Worm (Caenorhabditis elegans) whole organism, L1 larva: Measurements from ENCODE around the gene T05E12.8.

Source experiments
- C16A3.4 ChIP-seq: fragments of 150-350 bp; optimal IDR thresholded peaks from 2 replicates; lab custom pipeline; 2014; ENCODE audit warnings: missing biosample characterization, missing genetic modification characterization
- Y116A8C.19 ChIP-seq: sonication (generic microtip); optimal IDR thresholded peaks from 2 replicates; lab custom pipeline; 2016; ENCODE audit warnings: missing compliant biosample characterization, missing genetic modification characterization, borderline replicate concordance
- aha-1 ChIP-seq: fragments of 150-350 bp; optimal IDR thresholded peaks from 2 replicates; lab custom pipeline; 2014; ENCODE audit warnings: missing biosample characterization, missing genetic modification characterization
- alr-1 ChIP-seq: fragments of 200-800 bp; sonication (Bioruptor generic); optimal IDR thresholded peaks from 2 replicates; lab custom pipeline; 2018; ENCODE audit warnings: borderline replicate concordance, mild to moderate bottlenecking, missing genetic modification characterization, missing compliant biosample characterization
- ama-1 ChIP-seq: fragments of 150-350 bp; optimal IDR thresholded peaks from 2 replicates; lab custom pipeline; 2014
- ceh-8 ChIP-seq: fragments of 200-800 bp; sonication (Bioruptor generic); optimal IDR thresholded peaks from 2 replicates; lab custom pipeline; 2018; ENCODE audit warnings: mild to moderate bottlenecking, missing genetic modification characterization, moderate library complexity, missing compliant biosample characterization
- ceh-82 ChIP-seq, 3 experiments: fragments of 150-350 bp in 1 of 3; sonication (generic microtip) in 2 of 3; optimal IDR thresholded peaks; 2 replicates each; lab custom pipeline; 2014 to 2017; ENCODE audit warnings: missing biosample characterization in 3 of 3, missing genetic modification characterization in 3 of 3
- dpl-1 ChIP-seq, 3 experiments: fragments of 150-350 bp in 2 of 3; sonication (generic microtip) in 1 of 3; optimal IDR thresholded peaks; 2 replicates each; lab custom pipeline; 2014 to 2017; ENCODE audit warnings: missing biosample characterization in 3 of 3, missing genetic modification characterization in 3 of 3, missing genetic modification reagents in 3 of 3
- dsc-1 ChIP-seq: sonication (generic microtip); optimal IDR thresholded peaks from 2 replicates; lab custom pipeline; 2016; ENCODE audit warnings: mild to moderate bottlenecking, missing genetic modification characterization, missing compliant biosample characterization
- efl-1 ChIP-seq, 4 experiments: fragments of 150-350 bp; optimal IDR thresholded peaks in 3 of 4; peaks in 1 of 4; 1 replicate in 1 of 4; 2 replicates in 3 of 4; lab custom pipeline; 2014; ENCODE audit warnings: missing biosample characterization in 2 of 4, missing genetic modification characterization in 2 of 4, missing genetic modification reagents in 2 of 4
- elt-2 ChIP-seq: sonication (generic microtip); optimal IDR thresholded peaks from 2 replicates; lab custom pipeline; 2016; ENCODE audit warnings: missing genetic modification characterization, mild to moderate bottlenecking, inconsistent platforms, missing compliant biosample characterization, missing genetic modification reagents
- ets-5 ChIP-seq: fragments of 200-800 bp; sonication (Bioruptor generic); IDR thresholded peaks from 2 replicates; pipeline ENCODE4 v1.3.6; 2022; ENCODE audit warnings: missing genetic modification characterization, missing compliant biosample characterization
- fkh-8 ChIP-seq: sonication (generic microtip); optimal IDR thresholded peaks from 2 replicates; lab custom pipeline; 2016; ENCODE audit warnings: mild to moderate bottlenecking, missing genetic modification characterization, missing compliant biosample characterization
- fos-1 ChIP-seq: fragments of 150-350 bp; optimal IDR thresholded peaks from 2 replicates; lab custom pipeline; 2014; ENCODE audit warnings: missing biosample characterization, missing genetic modification characterization
- hlh-4 ChIP-seq: sonication (generic microtip); optimal IDR thresholded peaks from 2 replicates; lab custom pipeline; 2016; ENCODE audit warnings: mild to moderate bottlenecking, missing genetic modification characterization, missing compliant biosample characterization
- hpl-2 ChIP-seq: fragments of 150-350 bp; optimal IDR thresholded peaks from 2 replicates; lab custom pipeline; 2014; ENCODE audit warnings: missing biosample characterization, missing genetic modification reagents, missing genetic modification characterization
- jun-1 ChIP-seq: fragments of 150-350 bp; optimal IDR thresholded peaks from 2 replicates; lab custom pipeline; 2014; ENCODE audit warnings: missing biosample characterization, missing genetic modification reagents, missing genetic modification characterization
- lin-13 ChIP-seq: fragments of 150-350 bp; optimal IDR thresholded peaks from 2 replicates; lab custom pipeline; 2014; ENCODE audit warnings: missing biosample characterization, missing genetic modification reagents, missing genetic modification characterization
- lin-15B ChIP-seq: fragments of 150-350 bp; sonication (generic microtip); optimal IDR thresholded peaks from 3 replicates; lab custom pipeline; 2014; ENCODE audit warnings: missing biosample characterization, missing genetic modification characterization
- lin-35 ChIP-seq, 2 experiments: fragments of 150-350 bp; optimal IDR thresholded peaks; 2 replicates each; lab custom pipeline; 2014; ENCODE audit warnings: missing biosample characterization in 2 of 2, missing genetic modification characterization in 2 of 2, missing genetic modification reagents in 2 of 2
- lin-39 ChIP-seq: fragments of 150-350 bp; optimal IDR thresholded peaks from 2 replicates; lab custom pipeline; 2014; ENCODE audit warnings: missing biosample characterization, missing genetic modification reagents, missing genetic modification characterization
- nhr-47 ChIP-seq: sonication (generic microtip); optimal IDR thresholded peaks from 2 replicates; lab custom pipeline; 2016; ENCODE audit warnings: mild to moderate bottlenecking, missing genetic modification characterization, moderate library complexity, missing compliant biosample characterization
- nhr-77 ChIP-seq: fragments of 150-350 bp; optimal IDR thresholded peaks from 2 replicates; lab custom pipeline; 2014; ENCODE audit warnings: missing biosample characterization, missing genetic modification characterization
- nhr-84 ChIP-seq: sonication (generic microtip); optimal IDR thresholded peaks from 2 replicates; lab custom pipeline; 2017; ENCODE audit warnings: missing biosample characterization, missing genetic modification characterization
- pag-3 ChIP-seq: sonication (generic microtip); optimal IDR thresholded peaks from 2 replicates; lab custom pipeline; 2017; ENCODE audit warnings: missing genetic modification characterization, mild to moderate bottlenecking, missing compliant biosample characterization, antibody characterized with exemption, borderline replicate concordance; ENCODE audit not compliant: insufficient read depth
- pax-3 ChIP-seq: fragments of 200-800 bp; sonication (Bioruptor generic); optimal IDR thresholded peaks from 2 replicates; lab custom pipeline; 2018; ENCODE audit warnings: mild to moderate bottlenecking, missing genetic modification characterization, moderate library complexity, missing compliant biosample characterization
- pqm-1 ChIP-seq: sonication (generic microtip); optimal IDR thresholded peaks from 3 replicates; lab custom pipeline; 2017; ENCODE audit warnings: missing biosample characterization, missing genetic modification characterization
- snpc-4 ChIP-seq: fragments of 150-350 bp; optimal IDR thresholded peaks from 2 replicates; lab custom pipeline; 2014; ENCODE audit warnings: missing biosample characterization, missing genetic modification characterization
- sox-4 ChIP-seq: sonication (generic microtip); optimal IDR thresholded peaks from 2 replicates; lab custom pipeline; 2016; ENCODE audit warnings: missing genetic modification characterization, missing compliant biosample characterization
- sptf-1 ChIP-seq: fragments of 150-350 bp; optimal IDR thresholded peaks from 2 replicates; lab custom pipeline; 2014; ENCODE audit warnings: missing biosample characterization, missing genetic modification characterization
- tlp-1 ChIP-seq: fragments of 150-350 bp; optimal IDR thresholded peaks from 2 replicates; lab custom pipeline; 2014; ENCODE audit warnings: missing biosample characterization, missing genetic modification characterization
- unc-130 ChIP-seq: fragments of 150-350 bp; optimal IDR thresholded peaks from 2 replicates; lab custom pipeline; 2017; ENCODE audit warnings: missing biosample characterization, missing genetic modification characterization, inconsistent platforms
- vab-15 ChIP-seq: sonication (generic microtip); optimal IDR thresholded peaks from 2 replicates; lab custom pipeline; 2017; ENCODE audit warnings: missing genotype, mild to moderate bottlenecking, missing genetic modification characterization, missing compliant biosample characterization
- xbp-1 ChIP-seq: sonication (generic microtip); optimal IDR thresholded peaks from 2 replicates; lab custom pipeline; 2016; ENCODE audit warnings: missing genetic modification characterization, missing compliant biosample characterization

T05E12.8 gene

ce11 chrV:17042263-17042662, 26.7 kb upstream of the T05E12.8 start, which contains the start of gene hpo-33:
Gene hpo-33, plus strand, starts transcription at chrV:17042563.
- TF ChIP-seq hpl-2 (GFP tag; lab: Kevin White, UChicago) (no peak), efl-1 (optimal IDR thresholded peaks at IDR 0.05; lab: Kevin White, UChicago) (no peak), efl-1 (GFP tag; optimal IDR thresholded peaks at IDR 0.05 in 1 of 2; lab: Kevin White, UChicago) (peak in 1 of 2 experiments; percentile 44), ceh-82 (tag; optimal IDR thresholded peaks at IDR 0.05; lab: Kevin White, UChicago) (no peak), nhr-84 (tag; lab: Kevin White, UChicago) (no peak), dsc-1 (tag; lab: Kevin White, UChicago) (no peak), pax-3 (no peak)

DNA sequence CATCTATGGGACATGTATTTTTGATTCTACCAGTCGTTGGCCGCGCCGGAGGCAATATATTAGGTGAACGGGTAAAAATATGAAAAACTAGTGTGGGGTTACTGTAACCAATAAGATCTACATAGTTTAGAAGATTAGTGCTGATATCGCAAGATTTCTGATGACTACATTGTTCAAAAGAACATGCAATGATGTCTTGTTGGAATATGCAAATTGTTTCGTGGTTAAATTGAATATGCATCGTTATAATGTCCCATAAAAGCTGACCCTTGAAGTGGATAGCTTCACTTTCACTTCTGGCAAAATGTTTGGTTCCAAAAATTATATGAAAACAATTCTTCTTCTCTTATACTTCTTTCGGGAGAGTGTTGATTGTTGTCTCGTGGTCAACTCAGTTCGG, 24.4 kb upstream of the T05E12.8 start, which contains the start of gene F28B1.2:
TSS of gene F28B1.2 (plus strand) at position 301 of the 400 bp plus-strand sequence.
- no peak for TF ChIP-seq C16A3.4 (tag; lab: Kevin White, UChicago)
- TF ChIP-seq efl-1 (optimal IDR thresholded peaks at IDR 0.05; lab: Kevin White, UChicago), result no peak
- peak in 1 of 2 experiments; percentile 48 for TF ChIP-seq efl-1 (GFP tag; optimal IDR thresholded peaks at IDR 0.05 in 1 of 2; lab: Kevin White, UChicago)

DNA sequence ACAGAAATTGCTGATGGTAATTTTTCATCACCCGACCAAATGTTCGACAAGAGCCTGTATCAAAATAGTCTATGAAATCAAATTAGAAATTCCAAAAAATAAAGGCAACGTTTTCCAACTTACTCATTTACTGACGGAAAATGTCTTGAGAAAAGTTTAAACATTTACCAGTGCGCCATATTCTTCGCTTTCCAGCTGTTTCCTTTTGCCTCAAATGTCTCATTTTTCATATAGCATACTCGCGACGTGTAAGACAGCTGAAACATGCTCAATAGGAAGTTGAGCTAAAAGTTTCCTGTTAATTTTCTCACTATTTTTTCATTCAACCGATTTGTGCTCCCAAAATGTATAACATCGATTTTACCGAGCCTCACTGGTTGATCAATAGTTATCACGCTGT, 9.0 kb upstream of the T05E12.8 start, which contains the start of gene sri-66:
TSS of gene sri-66 (plus strand) at position 301 of the 400 bp plus-strand sequence.
- no peak for TF ChIP-seq C16A3.4 (tag; lab: Kevin White, UChicago)
- TF ChIP-seq nhr-47 (tag; lab: Kevin White, UChicago), result no peak
- TF ChIP-seq lin-39 (tag; lab: Kevin White, UChicago), result no peak
- TF ChIP-seq sox-4, result no peak
- TF ChIP-seq Y116A8C.19, result no peak
- no peak for TF ChIP-seq ama-1 (lab: Kevin White, UChicago)
- TF ChIP-seq tlp-1, result no peak
- no peak for TF ChIP-seq lin-13
- no peak for TF ChIP-seq dsc-1 (tag; lab: Kevin White, UChicago)
- no peak for TF ChIP-seq xbp-1 (tag; lab: Kevin White, UChicago)
- no peak for TF ChIP-seq snpc-4 (tag; lab: Kevin White, UChicago)
- TF ChIP-seq aha-1 (tag; lab: Kevin White, UChicago), result no peak
- no peak for TF ChIP-seq ets-5 (GFP tag; lab: Robert Waterston, UW)
- no peak for TF ChIP-seq jun-1 (tag; lab: Kevin White, UChicago)
- no peak for TF ChIP-seq elt-2 (tag; lab: Kevin White, UChicago)
- no peak for TF ChIP-seq sptf-1 (tag; lab: Kevin White, UChicago)
- TF ChIP-seq lin-35 (GFP tag; optimal IDR thresholded peaks at IDR 0.05; lab: Kevin White, UChicago), result no peak
- TF ChIP-seq vab-15 (tag; lab: Kevin White, UChicago), result no peak
- no peak for TF ChIP-seq ceh-8 (GFP tag; lab: Kevin White, UChicago)
- no peak for TF ChIP-seq pag-3 (tag; lab: Kevin White, UChicago)
- TF ChIP-seq, all 84 proteins: peak for 0

DNA sequence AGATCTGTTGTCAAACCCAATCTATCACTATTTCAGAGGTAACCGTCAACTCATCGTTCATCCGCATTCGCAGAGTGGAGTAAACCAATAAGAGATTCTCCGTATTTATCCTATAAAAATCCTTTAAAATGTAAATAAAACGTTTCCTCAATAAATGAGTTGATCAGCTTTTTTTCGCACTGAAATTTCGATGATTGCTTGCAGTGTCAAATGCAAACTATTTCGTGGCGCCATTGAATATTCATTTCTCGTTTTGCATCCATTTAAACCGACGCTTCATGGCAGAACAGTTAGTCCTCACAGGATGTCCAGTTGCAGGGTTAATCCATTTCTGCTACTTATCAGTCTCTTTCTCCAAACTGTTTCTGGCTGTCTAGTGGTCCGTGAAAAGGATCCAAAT, 7.4 kb upstream of the T05E12.8 start, which contains the start of gene F28B1.9:
TSS of gene F28B1.9 (plus strand) at position 301 of the 400 bp plus-strand sequence.
- TF ChIP-seq nhr-77 (tag; lab: Kevin White, UChicago), result no peak
- no peak for TF ChIP-seq lin-15B
- no peak for TF ChIP-seq alr-1
- no peak for TF ChIP-seq hlh-4 (tag; lab: Kevin White, UChicago)
- no peak for TF ChIP-seq nhr-47 (tag; lab: Kevin White, UChicago)
- TF ChIP-seq vab-15 (tag; lab: Kevin White, UChicago), result no peak

- TF ChIP-seq dpl-1 (GFP tag; optimal IDR thresholded peaks at IDR 0.05; lab: Kevin White, UChicago) (no peak), pqm-1 (tag; lab: Kevin White, UChicago) (no peak), unc-130 (no peak), fos-1 (tag; lab: Kevin White, UChicago) (no peak), ceh-8 (GFP tag; lab: Kevin White, UChicago) (no peak), fkh-8 (no peak), jun-1 (tag; lab: Kevin White, UChicago) (no peak), efl-1 (optimal IDR thresholded peaks at IDR 0.05; lab: Kevin White, UChicago) (no peak), efl-1 (GFP tag; optimal IDR thresholded peaks at IDR 0.05 in 1 of 2; lab: Kevin White, UChicago) (no peak), alr-1 (no peak)
Observed at ce11 chrV:17064676-17065075, 4.3 kb upstream of the T05E12.8 start, which contains the start of gene srh-255. Gene srh-255, plus strand, starts transcription at chrV:17064976.
